Fruit fly (Drosophila melanogaster) whole organism, embryonic: Measurements from ENCODE around the gene Best3.
A peak's percentile ranks its signal among the peaks of the same experiment; 100 is the strongest.

Source experiments
- ATbp ChIP-seq: fragments of 200-800 bp; sonication (Bioruptor generic); optimal IDR thresholded peaks from 2 replicates; lab custom pipeline; 2017; ENCODE audit warnings: missing biosample characterization, mild to moderate bottlenecking, missing genetic modification characterization, missing genetic modification reagents
- Abd-B ChIP-seq: fragments of 200-800 bp; sonication (Bioruptor generic); optimal IDR thresholded peaks from 2 replicates; lab custom pipeline; 2018; ENCODE audit warnings: missing biosample characterization, mild to moderate bottlenecking, missing genetic modification characterization, moderate library complexity
- Ada2b ChIP-seq: fragments of 200-800 bp; sonication (Bioruptor generic); IDR thresholded peaks from 2 replicates; pipeline ENCODE4 v1.3.6; 2022; ENCODE audit warnings: missing biosample characterization, missing genetic modification characterization
- Aef1 ChIP-seq: fragments of 200-800 bp; sonication (Bioruptor generic); IDR thresholded peaks from 3 replicates; pipeline ENCODE4 v1.3.6; 2022; ENCODE audit warnings: missing biosample characterization, missing genetic modification characterization
- B-H1 ChIP-seq: fragments of 200-800 bp; sonication (Bioruptor generic); IDR thresholded peaks from 3 replicates; pipeline ENCODE4 v1.3.6; 2022; ENCODE audit warnings: missing biosample characterization, missing genetic modification characterization
- BtbVII ChIP-seq: fragments of 200-800 bp; sonication (Bioruptor generic); optimal IDR thresholded peaks from 3 replicates; lab custom pipeline; 2017; ENCODE audit warnings: missing biosample characterization, mild to moderate bottlenecking, missing genetic modification characterization
- CG10979 ChIP-seq: fragments of 200-800 bp; sonication (Bioruptor generic); optimal IDR thresholded peaks from 2 replicates; lab custom pipeline; 2018; ENCODE audit warnings: missing biosample characterization, mild to moderate bottlenecking, missing genetic modification characterization, moderate library complexity
- CG12769 ChIP-seq: fragments of 200-800 bp; sonication (Bioruptor generic); optimal IDR thresholded peaks from 2 replicates; lab custom pipeline; 2019; ENCODE audit warnings: missing biosample characterization, mild to moderate bottlenecking, missing genetic modification characterization, moderate library complexity
- CG14014 ChIP-seq: fragments of 200-800 bp; sonication (Bioruptor generic); IDR thresholded peaks from 2 replicates; pipeline ENCODE4 v1.3.6; 2022; ENCODE audit warnings: missing biosample characterization, missing genetic modification characterization
- CG15479 ChIP-seq: fragments of 200-800 bp; sonication (Bioruptor generic); optimal IDR thresholded peaks from 3 replicates; lab custom pipeline; 2019; ENCODE audit warnings: missing biosample characterization, mild to moderate bottlenecking, missing genetic modification characterization, moderate library complexity
- CG17829 ChIP-seq: fragments of 200-800 bp; optimal IDR thresholded peaks from 2 replicates; lab custom pipeline; 2019; ENCODE audit warnings: missing biosample characterization, mild to moderate bottlenecking, missing genetic modification characterization, moderate library complexity
- CG18011 ChIP-seq: fragments of 200-800 bp; sonication (Bioruptor generic); optimal IDR thresholded peaks from 2 replicates; lab custom pipeline; 2017; ENCODE audit warnings: missing biosample characterization, missing genetic modification characterization, mild to moderate bottlenecking, moderate library complexity, missing genotype
- CG1832 ChIP-seq: fragments of 200-800 bp; sonication (Bioruptor generic); optimal IDR thresholded peaks from 2 replicates; lab custom pipeline; 2017; ENCODE audit warnings: missing biosample characterization, mild to moderate bottlenecking, missing genetic modification characterization, inconsistent platforms
- CG18764 ChIP-seq: fragments of 200-800 bp; sonication (Bioruptor generic); optimal IDR thresholded peaks from 3 replicates; lab custom pipeline; 2016; ENCODE audit warnings: missing biosample characterization, missing genetic modification characterization
- CG30403 ChIP-seq: fragments of 200-800 bp; sonication (Bioruptor generic); optimal IDR thresholded peaks from 3 replicates; lab custom pipeline; 2016; ENCODE audit warnings: missing biosample characterization, missing genetic modification characterization
- CG32532 ChIP-seq: fragments of 200-800 bp; sonication (Bioruptor generic); IDR thresholded peaks from 2 replicates; pipeline ENCODE4 v1.3.6; 2022; ENCODE audit warnings: missing biosample characterization, missing genetic modification characterization
- CG32772 ChIP-seq: fragments of 200-800 bp; sonication (Bioruptor generic); IDR thresholded peaks from 2 replicates; pipeline ENCODE4 v1.3.6; 2022; ENCODE audit warnings: missing biosample characterization, missing genetic modification characterization
- CG42726 ChIP-seq: fragments of 200-800 bp; sonication (Bioruptor generic); IDR thresholded peaks from 2 replicates; pipeline ENCODE4 v1.3.6; 2022; ENCODE audit warnings: missing biosample characterization, missing genetic modification characterization; ENCODE audit not compliant: partially characterized antibody
- CG4404 ChIP-seq: fragments of 200-800 bp; sonication (Bioruptor generic); IDR thresholded peaks from 2 replicates; pipeline ENCODE4 v1.3.6; 2022; ENCODE audit warnings: missing biosample characterization, missing genetic modification characterization
- CG8359 ChIP-seq: fragments of 200-800 bp; sonication (Bioruptor generic); optimal IDR thresholded peaks from 2 replicates; lab custom pipeline; 2017; ENCODE audit warnings: missing biosample characterization, mild to moderate bottlenecking, missing genetic modification characterization, borderline replicate concordance
- CG9437 ChIP-seq: fragments of 200-800 bp; sonication (Bioruptor generic); optimal IDR thresholded peaks from 2 replicates; lab custom pipeline; 2018; ENCODE audit warnings: missing biosample characterization, mild to moderate bottlenecking, missing genetic modification characterization
- CG9817 ChIP-seq: fragments of 200-800 bp; sonication (Bioruptor generic); optimal IDR thresholded peaks from 2 replicates; lab custom pipeline; 2018; ENCODE audit warnings: missing biosample characterization, mild to moderate bottlenecking, missing genetic modification characterization, moderate library complexity
- CG9932 ChIP-seq: fragments of 200-800 bp; sonication (Bioruptor generic); IDR thresholded peaks from 2 replicates; pipeline ENCODE4 v1.3.6; 2022; ENCODE audit warnings: missing biosample characterization, missing genetic modification characterization
- D ChIP-seq, 2 experiments: fragments of 200-800 bp in 1 of 2; fragments of >200 bp in 1 of 2; sonication (Bioruptor generic) in 1 of 2; optimal IDR thresholded peaks; 2 replicates in 1 of 2; 3 replicates in 1 of 2; lab custom pipeline; 2017; ENCODE audit warnings: mild to moderate bottlenecking in 1 of 2, missing biosample characterization in 1 of 2, missing genetic modification characterization in 1 of 2, missing genetic modification reagents in 1 of 2
- D19A ChIP-seq: fragments of 200-800 bp; optimal IDR thresholded peaks from 3 replicates; lab custom pipeline; 2019; ENCODE audit warnings: missing biosample characterization, mild to moderate bottlenecking, missing genetic modification characterization, moderate library complexity
- Dad ChIP-seq: fragments of 200-800 bp; sonication (Bioruptor generic); optimal IDR thresholded peaks from 3 replicates; lab custom pipeline; 2016; ENCODE audit warnings: missing biosample characterization, missing genetic modification characterization
- Elba2 ChIP-seq: fragments of 200-800 bp; sonication (Bioruptor generic); optimal IDR thresholded peaks from 3 replicates; lab custom pipeline; 2016; ENCODE audit warnings: missing biosample characterization, missing genetic modification characterization
- Hr3 ChIP-seq: fragments of 200-800 bp; sonication (Bioruptor generic); optimal IDR thresholded peaks from 3 replicates; lab custom pipeline; 2016; ENCODE audit warnings: missing biosample characterization, missing genetic modification characterization
- Rx ChIP-seq: fragments of 200-800 bp; sonication (Bioruptor generic); IDR thresholded peaks from 2 replicates; pipeline ENCODE4 v1.3.6; 2022; ENCODE audit warnings: missing biosample characterization, missing genetic modification characterization
- Scr ChIP-seq: fragments of 200-800 bp; sonication (Bioruptor generic); IDR thresholded peaks from 2 replicates; pipeline ENCODE4 v1.3.6; 2022; ENCODE audit warnings: missing biosample characterization, missing genetic modification characterization; ENCODE audit not compliant: partially characterized antibody
- Xrp1 ChIP-seq: fragments of 200-800 bp; sonication (Bioruptor generic); IDR thresholded peaks from 2 replicates; pipeline ENCODE4 v1.3.6; 2022; ENCODE audit warnings: missing biosample characterization, missing genetic modification characterization
- aop ChIP-seq: fragments of 200-800 bp; sonication (Bioruptor generic); IDR thresholded peaks from 2 replicates; pipeline ENCODE4 v1.3.6; 2022; ENCODE audit warnings: missing biosample characterization, missing genetic modification characterization
- ara ChIP-seq: fragments of 200-800 bp; sonication (Bioruptor generic); IDR thresholded peaks from 2 replicates; pipeline ENCODE4 v1.3.6; 2022; ENCODE audit warnings: missing biosample characterization, missing genetic modification characterization
- chn ChIP-seq: fragments of 200-800 bp; sonication (Bioruptor generic); optimal IDR thresholded peaks from 2 replicates; lab custom pipeline; 2016; ENCODE audit warnings: missing biosample characterization, missing genetic modification characterization
- dmrt11E ChIP-seq: fragments of 200-800 bp; sonication (Bioruptor generic); optimal IDR thresholded peaks from 3 replicates; lab custom pipeline; 2018; ENCODE audit warnings: missing biosample characterization, mild to moderate bottlenecking, missing genetic modification characterization, moderate library complexity
- fd102C ChIP-seq: fragments of 200-800 bp; sonication (Bioruptor generic); optimal IDR thresholded peaks from 2 replicates; lab custom pipeline; 2018; ENCODE audit warnings: missing biosample characterization, mild to moderate bottlenecking, missing genetic modification characterization, moderate library complexity
- grn ChIP-seq: fragments of 200-800 bp; sonication (Bioruptor generic); optimal IDR thresholded peaks from 3 replicates; lab custom pipeline; 2017; ENCODE audit warnings: missing biosample characterization, missing genetic modification characterization
- hb ChIP-seq: fragments of 200-800 bp; sonication (Bioruptor generic); IDR thresholded peaks from 3 replicates; pipeline ENCODE4 v1.3.6; 2022; ENCODE audit warnings: missing biosample characterization, missing genetic modification characterization; ENCODE audit not compliant: partially characterized antibody
- kni ChIP-seq: fragments of 200-800 bp; sonication (Bioruptor generic); optimal IDR thresholded peaks from 3 replicates; lab custom pipeline; 2017; ENCODE audit warnings: mild to moderate bottlenecking, missing biosample characterization, missing genetic modification reagents, missing genetic modification characterization
- pfk ChIP-seq: fragments of 200-800 bp; sonication (Bioruptor generic); optimal IDR thresholded peaks from 2 replicates; lab custom pipeline; 2018; ENCODE audit warnings: missing biosample characterization, mild to moderate bottlenecking, missing genetic modification characterization, moderate library complexity
- sd ChIP-seq: fragments of 200-800 bp; sonication (Bioruptor generic); optimal IDR thresholded peaks from 3 replicates; lab custom pipeline; 2018; ENCODE audit warnings: missing biosample characterization, mild to moderate bottlenecking, missing genetic modification characterization, moderate library complexity
- seq ChIP-seq: fragments of 200-800 bp; sonication (Bioruptor generic); IDR thresholded peaks from 2 replicates; pipeline ENCODE4 v1.3.6; 2022; ENCODE audit warnings: missing biosample characterization, missing genetic modification characterization
- tap ChIP-seq: fragments of 200-800 bp; optimal IDR thresholded peaks from 3 replicates; lab custom pipeline; 2019; ENCODE audit warnings: missing biosample characterization, mild to moderate bottlenecking, missing genetic modification characterization, moderate library complexity
- tio ChIP-seq: fragments of 200-800 bp; sonication (Bioruptor generic); optimal IDR thresholded peaks from 2 replicates; lab custom pipeline; 2017; ENCODE audit warnings: missing biosample characterization, missing genetic modification characterization, inconsistent platforms
- tll ChIP-seq, 2 experiments: fragments of 200-800 bp in 1 of 2; fragments of >200 bp in 1 of 2; sonication (Bioruptor generic) in 1 of 2; optimal IDR thresholded peaks; 2 replicates each; lab custom pipeline; 2017 to 2019; ENCODE audit warnings: missing biosample characterization in 2 of 2, missing genetic modification characterization in 2 of 2, mild to moderate bottlenecking in 1 of 2, moderate library complexity in 1 of 2
- zen ChIP-seq: fragments of 200-800 bp; sonication (Bioruptor generic); optimal IDR thresholded peaks from 3 replicates; lab custom pipeline; 2018; ENCODE audit warnings: missing biosample characterization, mild to moderate bottlenecking, missing genetic modification characterization, moderate library complexity

Gene Best3

DNA sequence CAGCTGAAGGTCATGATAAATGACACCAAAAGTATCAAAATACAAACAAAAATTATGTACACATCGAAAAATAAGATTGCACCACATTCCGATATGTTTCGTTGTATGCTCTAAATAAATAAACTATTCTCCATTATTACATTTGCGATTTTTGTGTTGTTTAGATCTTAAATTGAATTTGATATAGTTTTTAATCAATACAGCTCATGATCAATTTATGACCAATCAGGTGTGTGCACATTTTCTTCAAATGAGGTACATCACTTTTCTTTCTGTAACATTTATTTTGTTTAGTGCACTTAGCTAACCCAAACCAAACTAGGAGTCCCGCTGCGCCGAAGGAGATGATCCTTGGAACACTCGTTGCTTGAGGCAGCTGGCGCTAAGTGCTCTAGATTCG is 17.7 kb upstream of the Best3 start (continued):
- no peak for TF ChIP-seq pfk (GFP tag; lab: Kevin White, UChicago)
- peak; percentile 28 for TF ChIP-seq D19A (tag; lab: Kevin White, UChicago)
- TF ChIP-seq CG17829 (tag; lab: Kevin White, UChicago), result peak; percentile 48
- peak; percentile 21 for TF ChIP-seq dmrt11E
- no peak for TF ChIP-seq sd (tag; lab: Kevin White, UChicago)
- TF ChIP-seq Xrp1 (GFP tag; lab: Robert Waterston, UW), result peak; percentile 33; the same call in 1 of the 2 replicates
- TF ChIP-seq Scr (GFP tag; lab: Robert Waterston, UW), result no peak
- TF ChIP-seq fd102C (GFP tag; lab: Kevin White, UChicago), result peak; percentile 38
- TF ChIP-seq CG10979 (tag; lab: Kevin White, UChicago), result peak; percentile 68

- TF ChIP-seq CG42726 (GFP tag; lab: Robert Waterston, UW) (no peak), hb (GFP tag; lab: Robert Waterston, UW) (no peak), BtbVII (GFP tag; lab: Kevin White, UChicago) (no peak), tio (GFP tag; lab: Kevin White, UChicago) (no peak), Ada2b (GFP tag; lab: Robert Waterston, UW) (no peak), B-H1 (GFP tag; lab: Robert Waterston, UW) (no peak), CG14014 (GFP tag; lab: Robert Waterston, UW) (no peak), Abd-B (GFP tag; lab: Kevin White, UChicago) (no peak), grn (GFP tag; lab: Kevin White, UChicago) (no peak), CG8359 (GFP tag; lab: Kevin White, UChicago) (no peak), CG18011 (GFP tag; lab: Kevin White, UChicago) (no peak), Elba2 (GFP tag; lab: Kevin White, UChicago) (peak; percentile 63), Dad (GFP tag; lab: Kevin White, UChicago) (no peak), chn (GFP tag; lab: Kevin White, UChicago) (no peak), CG9932 (GFP tag; lab: Robert Waterston, UW) (no peak), kni (GFP tag; lab: Kevin White, UChicago) (no peak), CG9437 (GFP tag; lab: Kevin White, UChicago) (no peak), Rx (GFP tag; lab: Robert Waterston, UW) (no peak), CG9817 (tag; lab: Kevin White, UChicago) (no peak), aop (GFP tag; lab: Robert Waterston, UW) (no peak), Hr3 (no peak), CG18764 (GFP tag; lab: Kevin White, UChicago) (no peak), ATbp (GFP tag; lab: Kevin White, UChicago) (no peak), CG32772 (GFP tag; lab: Robert Waterston, UW) (no peak), CG12769 (no peak), ara (GFP tag; lab: Robert Waterston, UW) (no peak), D (optimal IDR thresholded peaks at IDR 0.05; lab: Kevin White, UChicago) (peak; percentile 63), D (GFP tag; optimal IDR thresholded peaks at IDR 0.05; lab: Kevin White, UChicago) (no peak), CG15479 (GFP tag; lab: Kevin White, UChicago) (peak; percentile 68), seq (GFP tag; lab: Robert Waterston, UW) (no peak), zen (tag; lab: Kevin White, UChicago) (peak; percentile 42), CG32532 (GFP tag; lab: Robert Waterston, UW) (no peak), CG1832 (GFP tag; lab: Kevin White, UChicago) (peak; percentile 52), tll (GFP tag; optimal IDR thresholded peaks at IDR 0.05; lab: Kevin White, UChicago) (peak in 1 of 2 experiments; percentile 13), Aef1 (GFP tag; lab: Robert Waterston, UW) (no peak), tap (tag; lab: Kevin White, UChicago) (no peak), CG4404 (GFP tag; lab: Robert Waterston, UW) (no peak), CG30403 (GFP tag; lab: Kevin White, UChicago) (no peak)
These were observed 12.8 kb upstream of the Best3 start for dm6 chr3L:15315400-15315799.
